Worm (Caenorhabditis elegans) whole organism, L1 larva: ENCODE results near the gene AH10.2.

Experiments used
- C04F5.9 ChIP-seq: sonication (generic microtip); optimal IDR thresholded peaks from 2 replicates; lab custom pipeline; 2016; ENCODE audit warnings: missing genetic modification characterization, missing compliant biosample characterization
- C34B4.2 ChIP-seq: sonication (generic microtip); optimal IDR thresholded peaks from 2 replicates; lab custom pipeline; 2017; ENCODE audit warnings: mild to moderate bottlenecking, missing genetic modification characterization, missing compliant biosample characterization
- F16B12.6 ChIP-seq: fragments of 150-350 bp; optimal IDR thresholded peaks from 2 replicates; lab custom pipeline; 2014; ENCODE audit warnings: missing biosample characterization, missing genetic modification characterization
- aha-1 ChIP-seq: fragments of 150-350 bp; optimal IDR thresholded peaks from 2 replicates; lab custom pipeline; 2014; ENCODE audit warnings: missing biosample characterization, missing genetic modification characterization
- ama-1 ChIP-seq: fragments of 150-350 bp; optimal IDR thresholded peaks from 2 replicates; lab custom pipeline; 2014
- ceh-88 ChIP-seq: fragments of 200-800 bp; sonication (Bioruptor generic); IDR thresholded peaks from 2 replicates; pipeline ENCODE4 v1.3.6; 2022; ENCODE audit warnings: missing genetic modification characterization, missing compliant biosample characterization
- ces-1 ChIP-seq: fragments of 150-350 bp; optimal IDR thresholded peaks from 2 replicates; lab custom pipeline; 2014; ENCODE audit warnings: missing biosample characterization, missing genetic modification reagents, missing genetic modification characterization
- dpl-1 ChIP-seq, 3 experiments: fragments of 150-350 bp in 2 of 3; sonication (generic microtip) in 1 of 3; optimal IDR thresholded peaks; 2 replicates each; lab custom pipeline; 2014 to 2017; ENCODE audit warnings: missing biosample characterization in 3 of 3, missing genetic modification characterization in 3 of 3, missing genetic modification reagents in 3 of 3
- dsc-1 ChIP-seq: sonication (generic microtip); optimal IDR thresholded peaks from 2 replicates; lab custom pipeline; 2016; ENCODE audit warnings: mild to moderate bottlenecking, missing genetic modification characterization, missing compliant biosample characterization
- efl-3 ChIP-seq: fragments of 200-800 bp; sonication (Bioruptor generic); optimal IDR thresholded peaks from 2 replicates; lab custom pipeline; 2018; ENCODE audit warnings: mild to moderate bottlenecking, missing genetic modification characterization, missing compliant biosample characterization
- egl-27 ChIP-seq, 2 experiments: fragments of 150-350 bp in 1 of 2; sonication (generic microtip); optimal IDR thresholded peaks; 3 replicates each; lab custom pipeline; 2017 to 2018; ENCODE audit warnings: missing biosample characterization in 2 of 2, missing genetic modification characterization in 2 of 2, missing genetic modification reagents in 2 of 2
- elt-2 ChIP-seq: sonication (generic microtip); optimal IDR thresholded peaks from 2 replicates; lab custom pipeline; 2016; ENCODE audit warnings: missing genetic modification characterization, mild to moderate bottlenecking, inconsistent platforms, missing compliant biosample characterization, missing genetic modification reagents
- fkh-10 ChIP-seq: sonication (generic microtip); optimal IDR thresholded peaks from 2 replicates; lab custom pipeline; 2017; ENCODE audit warnings: missing biosample characterization, missing genetic modification reagents, missing genetic modification characterization
- fkh-8 ChIP-seq: sonication (generic microtip); optimal IDR thresholded peaks from 2 replicates; lab custom pipeline; 2016; ENCODE audit warnings: mild to moderate bottlenecking, missing genetic modification characterization, missing compliant biosample characterization
- fos-1 ChIP-seq: fragments of 150-350 bp; optimal IDR thresholded peaks from 2 replicates; lab custom pipeline; 2014; ENCODE audit warnings: missing biosample characterization, missing genetic modification characterization
- grh-1 ChIP-seq: fragments of 200-800 bp; sonication (Bioruptor generic); IDR thresholded peaks from 2 replicates; pipeline ENCODE4 v1.3.6; 2022; ENCODE audit warnings: missing genetic modification reagents, missing genetic modification characterization, missing compliant biosample characterization
- hlh-17 ChIP-seq: fragments of 200-800 bp; sonication (Bioruptor generic); optimal IDR thresholded peaks from 2 replicates; lab custom pipeline; 2018; ENCODE audit warnings: missing genetic modification characterization, mild to moderate bottlenecking, missing compliant biosample characterization, moderate library complexity, borderline replicate concordance
- hpl-2 ChIP-seq: fragments of 150-350 bp; optimal IDR thresholded peaks from 2 replicates; lab custom pipeline; 2014; ENCODE audit warnings: missing biosample characterization, missing genetic modification reagents, missing genetic modification characterization
- irx-1 ChIP-seq: sonication (generic microtip); optimal IDR thresholded peaks from 2 replicates; lab custom pipeline; 2016; ENCODE audit warnings: missing genetic modification characterization, missing compliant biosample characterization
- jun-1 ChIP-seq: fragments of 150-350 bp; optimal IDR thresholded peaks from 2 replicates; lab custom pipeline; 2014; ENCODE audit warnings: missing biosample characterization, missing genetic modification reagents, missing genetic modification characterization
- lin-13 ChIP-seq: fragments of 150-350 bp; optimal IDR thresholded peaks from 2 replicates; lab custom pipeline; 2014; ENCODE audit warnings: missing biosample characterization, missing genetic modification reagents, missing genetic modification characterization
- lin-14 ChIP-seq: fragments of 200-800 bp; sonication (Bioruptor generic); optimal IDR thresholded peaks from 2 replicates; lab custom pipeline; 2018; ENCODE audit warnings: mild to moderate bottlenecking, missing genetic modification characterization, moderate library complexity, missing compliant biosample characterization
- lin-15B ChIP-seq: fragments of 150-350 bp; sonication (generic microtip); optimal IDR thresholded peaks from 3 replicates; lab custom pipeline; 2014; ENCODE audit warnings: missing biosample characterization, missing genetic modification characterization
- lin-39 ChIP-seq: fragments of 150-350 bp; optimal IDR thresholded peaks from 2 replicates; lab custom pipeline; 2014; ENCODE audit warnings: missing biosample characterization, missing genetic modification reagents, missing genetic modification characterization
- lir-3 ChIP-seq: sonication (generic microtip); optimal IDR thresholded peaks from 2 replicates; lab custom pipeline; 2016; ENCODE audit warnings: mild to moderate bottlenecking, missing genetic modification characterization, moderate library complexity, missing compliant biosample characterization; ENCODE audit not compliant: poor library complexity
- mab-9 ChIP-seq: fragments of 200-800 bp; sonication (Bioruptor generic); IDR thresholded peaks from 2 replicates; pipeline ENCODE4 v1.3.6; 2022; ENCODE audit warnings: missing genetic modification reagents, missing genetic modification characterization, missing compliant biosample characterization
- mdl-1 ChIP-seq, 2 experiments: fragments of 150-350 bp; optimal IDR thresholded peaks; 2 replicates each; lab custom pipeline; 2014 to 2017; ENCODE audit warnings: missing biosample characterization in 2 of 2, missing genetic modification characterization in 2 of 2, inconsistent platforms in 1 of 2
- mef-2 ChIP-seq: fragments of 150-350 bp; optimal IDR thresholded peaks from 2 replicates; lab custom pipeline; 2014; ENCODE audit warnings: missing biosample characterization, missing genetic modification characterization
- mep-1 ChIP-seq: fragments of 150-350 bp; optimal IDR thresholded peaks from 2 replicates; lab custom pipeline; 2014; ENCODE audit warnings: missing biosample characterization, missing genetic modification characterization
- nhr-12 ChIP-seq: sonication (generic microtip); optimal IDR thresholded peaks from 2 replicates; lab custom pipeline; 2017; ENCODE audit warnings: missing biosample characterization, missing genetic modification characterization
- nhr-20 ChIP-seq: sonication (generic microtip); optimal IDR thresholded peaks from 2 replicates; lab custom pipeline; 2016; ENCODE audit warnings: mild to moderate bottlenecking, missing genetic modification characterization, missing compliant biosample characterization
- nhr-237 ChIP-seq: fragments of 150-350 bp; optimal IDR thresholded peaks from 2 replicates; lab custom pipeline; 2014; ENCODE audit warnings: missing biosample characterization, missing genetic modification characterization
- nhr-28 ChIP-seq: fragments of 150-350 bp; optimal IDR thresholded peaks from 2 replicates; lab custom pipeline; 2014; ENCODE audit warnings: missing biosample characterization, missing genetic modification characterization
- nhr-47 ChIP-seq: sonication (generic microtip); optimal IDR thresholded peaks from 2 replicates; lab custom pipeline; 2016; ENCODE audit warnings: mild to moderate bottlenecking, missing genetic modification characterization, moderate library complexity, missing compliant biosample characterization
- nhr-71 ChIP-seq: sonication (generic microtip); optimal IDR thresholded peaks from 2 replicates; lab custom pipeline; 2016; ENCODE audit warnings: mild to moderate bottlenecking, missing genetic modification characterization, moderate library complexity, missing compliant biosample characterization
- nhr-77 ChIP-seq: fragments of 150-350 bp; optimal IDR thresholded peaks from 2 replicates; lab custom pipeline; 2014; ENCODE audit warnings: missing biosample characterization, missing genetic modification characterization
- nhr-84 ChIP-seq: sonication (generic microtip); optimal IDR thresholded peaks from 2 replicates; lab custom pipeline; 2017; ENCODE audit warnings: missing biosample characterization, missing genetic modification characterization
- nhr-85 ChIP-seq: sonication (generic microtip); peaks from one replicate; lab custom pipeline; 2016; ENCODE audit warnings: missing genetic modification characterization, inconsistent platforms, missing compliant biosample characterization
- nhr-90 ChIP-seq: sonication (generic microtip); optimal IDR thresholded peaks from 2 replicates; lab custom pipeline; 2016; ENCODE audit warnings: mild to moderate bottlenecking, missing genetic modification characterization, missing compliant biosample characterization; ENCODE audit not compliant: poor library complexity
- pag-3 ChIP-seq: sonication (generic microtip); optimal IDR thresholded peaks from 2 replicates; lab custom pipeline; 2017; ENCODE audit warnings: missing genetic modification characterization, mild to moderate bottlenecking, missing compliant biosample characterization, antibody characterized with exemption, borderline replicate concordance; ENCODE audit not compliant: insufficient read depth
- skn-1 ChIP-seq: fragments of 150-350 bp; optimal IDR thresholded peaks from 2 replicates; lab custom pipeline; 2014; ENCODE audit warnings: missing biosample characterization, missing genetic modification characterization
- snpc-4 ChIP-seq: fragments of 150-350 bp; optimal IDR thresholded peaks from 2 replicates; lab custom pipeline; 2014; ENCODE audit warnings: missing biosample characterization, missing genetic modification characterization
- snu-23 ChIP-seq: sonication (generic microtip); optimal IDR thresholded peaks from 2 replicates; lab custom pipeline; 2016; ENCODE audit warnings: missing genetic modification characterization, missing compliant biosample characterization
- sptf-1 ChIP-seq: fragments of 150-350 bp; optimal IDR thresholded peaks from 2 replicates; lab custom pipeline; 2014; ENCODE audit warnings: missing biosample characterization, missing genetic modification characterization
- sup-37 ChIP-seq: fragments of 200-800 bp; sonication (Bioruptor generic); optimal IDR thresholded peaks from 2 replicates; lab custom pipeline; 2018; ENCODE audit warnings: mild to moderate bottlenecking, missing genetic modification characterization, missing compliant biosample characterization
- tbx-2 ChIP-seq: sonication (generic microtip); optimal IDR thresholded peaks from 2 replicates; lab custom pipeline; 2016; ENCODE audit warnings: missing genetic modification characterization, missing compliant biosample characterization
- tlp-1 ChIP-seq: fragments of 150-350 bp; optimal IDR thresholded peaks from 2 replicates; lab custom pipeline; 2014; ENCODE audit warnings: missing biosample characterization, missing genetic modification characterization
- unc-130 ChIP-seq: fragments of 150-350 bp; optimal IDR thresholded peaks from 2 replicates; lab custom pipeline; 2017; ENCODE audit warnings: missing biosample characterization, missing genetic modification characterization, inconsistent platforms
- unc-30 ChIP-seq: sonication (generic microtip); optimal IDR thresholded peaks from 2 replicates; lab custom pipeline; 2017; ENCODE audit warnings: missing biosample characterization, missing genetic modification characterization
- unc-98 ChIP-seq: fragments of 200-800 bp; sonication (Bioruptor generic); IDR thresholded peaks from 2 replicates; pipeline ENCODE4 v1.3.6; 2022; ENCODE audit warnings: missing genetic modification characterization, missing compliant biosample characterization
- xbp-1 ChIP-seq: sonication (generic microtip); optimal IDR thresholded peaks from 2 replicates; lab custom pipeline; 2016; ENCODE audit warnings: missing genetic modification characterization, missing compliant biosample characterization
- zag-1 ChIP-seq: fragments of 150-350 bp; optimal IDR thresholded peaks from 2 replicates; lab custom pipeline; 2014; ENCODE audit warnings: missing biosample characterization, missing genetic modification characterization
- zip-4 ChIP-seq: fragments of 200-800 bp; sonication (Bioruptor generic); optimal IDR thresholded peaks from 2 replicates; lab custom pipeline; 2018; ENCODE audit warnings: mild to moderate bottlenecking, missing genetic modification characterization, moderate library complexity, missing compliant biosample characterization
- ztf-11 ChIP-seq, 2 experiments: sonication (generic microtip); optimal IDR thresholded peaks; 2 replicates each; lab custom pipeline; 2016 to 2017; ENCODE audit warnings: missing genetic modification characterization in 2 of 2, missing biosample characterization in 1 of 2, missing compliant biosample characterization in 1 of 2
- ztf-4 ChIP-seq: fragments of 150-350 bp; optimal IDR thresholded peaks from 2 replicates; lab custom pipeline; 2014; ENCODE audit warnings: missing biosample characterization, missing genetic modification characterization

The AH10.2 gene

ce11 chrV:14153615-14154014, 3.0 kb upstream of the AH10.2 start:
- no peak for TF ChIP-seq nhr-90
- TF ChIP-seq lin-15B, result no peak
- TF ChIP-seq nhr-12 (tag; lab: Kevin White, UChicago), result no peak
- no peak for TF ChIP-seq hpl-2 (GFP tag; lab: Kevin White, UChicago)
- no peak for TF ChIP-seq fkh-8 (tag; lab: Kevin White, UChicago)
- TF ChIP-seq nhr-28 (tag; lab: Kevin White, UChicago), result no peak
- no peak for TF ChIP-seq mef-2 (tag; lab: Kevin White, UChicago)
- TF ChIP-seq dpl-1 (GFP tag; optimal IDR thresholded peaks at IDR 0.05; lab: Kevin White, UChicago), result no peak
- TF ChIP-seq C04F5.9, result no peak
- peak; percentile 72 for TF ChIP-seq dsc-1 (tag; lab: Kevin White, UChicago)
- TF ChIP-seq F16B12.6 (tag; lab: Kevin White, UChicago), result no peak
- TF ChIP-seq nhr-47 (tag; lab: Kevin White, UChicago), result no peak
- no peak for TF ChIP-seq egl-27 (tag; optimal IDR thresholded peaks at IDR 0.05; lab: Kevin White, UChicago)
- TF ChIP-seq lin-39 (tag; lab: Kevin White, UChicago), result no peak
- no peak for TF ChIP-seq pag-3 (tag; lab: Kevin White, UChicago)
- TF ChIP-seq sptf-1 (tag; lab: Kevin White, UChicago), result no peak
- TF ChIP-seq elt-2 (tag; lab: Kevin White, UChicago), result no peak
- peak; percentile 36 for TF ChIP-seq irx-1 (tag; lab: Kevin White, UChicago)
- TF ChIP-seq ces-1 (GFP tag; lab: Kevin White, UChicago), result no peak
- TF ChIP-seq ceh-88, result no peak
- no peak for TF ChIP-seq C34B4.2 (tag; lab: Kevin White, UChicago)
- TF ChIP-seq tlp-1 (tag; lab: Kevin White, UChicago), result no peak
- TF ChIP-seq tbx-2 (tag; lab: Kevin White, UChicago), result peak; percentile 14
- TF ChIP-seq grh-1, result no peak
- TF ChIP-seq unc-30 (tag; lab: Kevin White, UChicago), result no peak
- TF ChIP-seq mab-9, result no peak
- no peak for TF ChIP-seq lin-13
- no peak for TF ChIP-seq nhr-85 (tag; lab: Kevin White, UChicago)
- no peak for TF ChIP-seq lir-3 (tag; lab: Kevin White, UChicago)
- no peak for TF ChIP-seq sup-37 (GFP tag; lab: Kevin White, UChicago)
- no peak for TF ChIP-seq ztf-11 (tag; optimal IDR thresholded peaks at IDR 0.05; lab: Kevin White, UChicago)
- no peak for TF ChIP-seq zip-4 (GFP tag; lab: Kevin White, UChicago)
- no peak for TF ChIP-seq hlh-17 (GFP tag; lab: Kevin White, UChicago)
- TF ChIP-seq mdl-1 (tag; optimal IDR thresholded peaks at IDR 0.05; lab: Kevin White, UChicago), result no peak
- TF ChIP-seq nhr-71 (tag; lab: Kevin White, UChicago), result peak; percentile 63
- TF ChIP-seq ztf-4, result no peak
- TF ChIP-seq nhr-84, result no peak
- peak; percentile 66 for TF ChIP-seq lin-14 (GFP tag; lab: Kevin White, UChicago)
- TF ChIP-seq snu-23, result peak; percentile 7
- no peak for TF ChIP-seq unc-130
- no peak for TF ChIP-seq xbp-1
- TF ChIP-seq mep-1, result no peak
- TF ChIP-seq fos-1 (tag; lab: Kevin White, UChicago), result no peak
- TF ChIP-seq aha-1 (tag; lab: Kevin White, UChicago), result no peak
- TF ChIP-seq unc-98 (GFP tag; lab: Robert Waterston, UW), result no peak; the same call in 1 of the 2 replicates
- no peak for TF ChIP-seq nhr-237 (tag; lab: Kevin White, UChicago)
- no peak for TF ChIP-seq zag-1 (tag; lab: Kevin White, UChicago)
- no peak for TF ChIP-seq ama-1 (lab: Kevin White, UChicago)
- no peak for TF ChIP-seq nhr-77 (tag; lab: Kevin White, UChicago)
- TF ChIP-seq snpc-4 (tag; lab: Kevin White, UChicago), result no peak
- peak; percentile 12 for TF ChIP-seq nhr-20 (tag; lab: Kevin White, UChicago)
- no peak for TF ChIP-seq efl-3 (GFP tag; lab: Kevin White, UChicago)
- no peak for TF ChIP-seq fkh-10
- no peak for TF ChIP-seq jun-1 (tag; lab: Kevin White, UChicago)
- TF ChIP-seq skn-1, result no peak
